Worm (Caenorhabditis elegans) whole organism, L2 larva: ENCODE data around the gene dnc-1.

ENCODE experiments used
- ZK546.5 ChIP-seq: sonication (generic microtip); optimal IDR thresholded peaks from 2 replicates; lab custom pipeline; 2017; ENCODE audit warnings: missing biosample characterization, missing genetic modification characterization
- ceh-16 ChIP-seq: fragments of 150-350 bp; optimal IDR thresholded peaks from 2 replicates; lab custom pipeline; 2014; ENCODE audit warnings: missing biosample characterization, missing genetic modification characterization
- lsy-2 ChIP-seq, 2 experiments: fragments of 150-350 bp in 1 of 2; sonication (generic microtip) in 1 of 2; optimal IDR thresholded peaks; 2 replicates each; lab custom pipeline; 2014 to 2017; ENCODE audit warnings: missing biosample characterization in 2 of 2, missing genetic modification characterization in 2 of 2
- nhr-129 ChIP-seq: fragments of 150-350 bp; optimal IDR thresholded peaks from 2 replicates; lab custom pipeline; 2014; ENCODE audit warnings: missing biosample characterization, missing genetic modification characterization
- nhr-237 ChIP-seq: fragments of 150-350 bp; optimal IDR thresholded peaks from 2 replicates; lab custom pipeline; 2014; ENCODE audit warnings: missing biosample characterization, missing genetic modification characterization
- nhr-25 ChIP-seq: fragments of 150-350 bp; sonication (generic microtip); optimal IDR thresholded peaks from 3 replicates; lab custom pipeline; 2014; ENCODE audit warnings: missing biosample characterization, missing genetic modification characterization
- nhr-77 ChIP-seq: fragments of 150-350 bp; optimal IDR thresholded peaks from 2 replicates; lab custom pipeline; 2014; ENCODE audit warnings: missing biosample characterization, missing genetic modification characterization
- unc-62 ChIP-seq: fragments of 150-350 bp; optimal IDR thresholded peaks from 2 replicates; lab custom pipeline; 2014; ENCODE audit warnings: missing biosample characterization, missing genetic modification reagents, missing genetic modification characterization
- zag-1 ChIP-seq: fragments of 150-350 bp; optimal IDR thresholded peaks from 2 replicates; lab custom pipeline; 2014; ENCODE audit warnings: missing biosample characterization, missing genetic modification characterization
- ztf-1 ChIP-seq: fragments of 200-800 bp; sonication (Bioruptor generic); conservative IDR thresholded peaks from 2 replicates; pipeline ENCODE4 v1.3.6; 2022; ENCODE audit warnings: missing genetic modification characterization, missing compliant biosample characterization

DNA sequence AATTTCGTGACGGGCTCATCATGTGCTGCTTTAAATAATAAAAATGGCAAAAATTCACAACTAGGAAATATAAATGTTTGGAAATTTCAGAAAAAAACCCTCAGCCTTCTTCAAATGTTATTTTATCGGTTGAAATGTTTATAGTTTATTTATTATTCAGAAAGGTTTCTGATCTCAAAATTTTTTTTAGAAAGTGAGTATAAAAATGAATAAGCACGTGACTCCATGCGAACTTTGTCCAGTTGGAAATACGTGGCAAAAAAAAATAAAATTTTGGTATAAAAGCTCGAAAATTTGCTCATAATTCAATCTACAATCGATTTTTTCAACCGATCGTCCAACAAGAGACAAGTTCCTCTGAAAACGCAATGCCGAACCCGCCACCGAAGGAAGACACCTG is 16.5 kb upstream of the dnc-1 start, which contains the start of gene nsph-3.1:
- TF ChIP-seq ZK546.5 (no peak), ceh-16 (tag; lab: Kevin White, UChicago) (no peak), unc-62 (GFP tag; lab: Kevin White, UChicago) (no peak), lsy-2 (tag; optimal IDR thresholded peaks at IDR 0.05; lab: Kevin White, UChicago) (no peak), nhr-237 (no peak), nhr-77 (tag; lab: Kevin White, UChicago) (no peak), nhr-25 (tag; lab: Kevin White, UChicago) (no peak), zag-1 (tag; lab: Kevin White, UChicago) (no peak), nhr-129 (tag; lab: Kevin White, UChicago) (no peak), ztf-1 (GFP tag; lab: Robert Waterston, UW) (no peak)
